Worm (Caenorhabditis elegans): Measurements from ENCODE around the gene ZK632.2.
A peak's percentile ranks its signal among the peaks of the same experiment; 100 is the strongest.

The ZK632.2 gene

ce11 chrIII:9817087-9817612 is 18.2 kb downstream of the ZK632.2 start, which contains the start of gene cnx-1 (continued):
- no peak for TF ChIP-seq Y5F2A.4 (GFP tag; optimal IDR thresholded peaks at IDR 0.05)
- TF ChIP-seq Y48G9A.11 (GFP tag; IDR thresholded peaks at IDR 0.05) = no peak
- no peak for TF ChIP-seq duxl-1 (tag; optimal IDR thresholded peaks at IDR 0.05; ENCODE audit: poor library complexity)
- peak; percentile 43 for TF ChIP-seq mep-1 (tag; optimal IDR thresholded peaks at IDR 0.05)
- no peak for TF ChIP-seq gei-8 (GFP tag; optimal IDR thresholded peaks at IDR 0.05)
- TF ChIP-seq nhr-6 (tag; optimal IDR thresholded peaks at IDR 0.05) = peak; percentile 63
- TF ChIP-seq ces-1 (GFP tag; optimal IDR thresholded peaks at IDR 0.05) = no peak
- no peak for TF ChIP-seq ztf-7 (tag; optimal IDR thresholded peaks at IDR 0.05)
- no peak for TF ChIP-seq daf-16 (GFP tag; optimal IDR thresholded peaks at IDR 0.05)
- TF ChIP-seq daf-16 (tag; optimal IDR thresholded peaks at IDR 0.05) = no peak
- no peak for TF ChIP-seq nhr-42 (GFP tag; IDR thresholded peaks at IDR 0.05)
- TF ChIP-seq lin-38 (GFP tag; IDR thresholded peaks at IDR 0.05) = no peak
- TF ChIP-seq set-16 (GFP tag; IDR thresholded peaks at IDR 0.05) = no peak
- no peak for TF ChIP-seq nhr-76 (tag; optimal IDR thresholded peaks at IDR 0.05)
- no peak for TF ChIP-seq nhr-102 (tag; optimal IDR thresholded peaks at IDR 0.05)
- no peak for TF ChIP-seq nhr-25 (tag; optimal IDR thresholded peaks at IDR 0.05; ENCODE audit: borderline replicate concordance, insufficient read depth)
- no peak for TF ChIP-seq lir-3 (tag; optimal IDR thresholded peaks at IDR 0.05)
- TF ChIP-seq ZK546.5 (tag; optimal IDR thresholded peaks at IDR 0.05) = no peak

- TF ChIP-seq lsy-2 (tag; optimal IDR thresholded peaks at IDR 0.05) (peak in 1 of 2 experiments; percentile 79), T20F7.1 (GFP tag; optimal IDR thresholded peaks at IDR 0.05) (peak; percentile 23), lin-29 (GFP tag; IDR thresholded peaks at IDR 0.05) (no peak), unc-130 (GFP tag; optimal IDR thresholded peaks at IDR 0.05) (peak; percentile 34)
Observed at ce11 chrIII:9817894-9818293, 19.0 kb downstream of the ZK632.2 start.

- TF ChIP-seq nhr-41 (GFP tag; IDR thresholded peaks at IDR 0.05) (no peak), nhr-11 (tag; optimal IDR thresholded peaks at IDR 0.05) (no peak), T26A8.4 (GFP tag; IDR thresholded peaks at IDR 0.05) (0 out of 2 replicates have a peak, but pooled peaks have one; percentile 52), unc-130 (GFP tag; optimal IDR thresholded peaks at IDR 0.05) (no peak), snpc-4 (tag; optimal IDR thresholded peaks at IDR 0.05) (no peak), zag-1 (tag; optimal IDR thresholded peaks at IDR 0.05) (no peak), ztf-11 (tag; optimal IDR thresholded peaks at IDR 0.05) (no peak), lin-38 (GFP tag; IDR thresholded peaks at IDR 0.05) (peak; percentile 50), nhr-102 (tag; optimal IDR thresholded peaks at IDR 0.05) (no peak), zip-2 (tag; optimal IDR thresholded peaks at IDR 0.05) (no peak), nhr-48 (tag; optimal IDR thresholded peaks at IDR 0.05) (no peak), gei-8 (GFP tag; optimal IDR thresholded peaks at IDR 0.05) (no peak), dmd-6 (GFP tag; IDR thresholded peaks at IDR 0.05) (peak; percentile 43), skn-1 (tag; optimal IDR thresholded peaks at IDR 0.05) (no peak), ceh-32 (tag; optimal IDR thresholded peaks at IDR 0.05; ENCODE audit: poor library complexity) (no peak), hmg-1.1 (GFP tag; IDR thresholded peaks at IDR 0.05) (peak; percentile 80), madf-5 (GFP tag; IDR thresholded peaks at IDR 0.05) (no peak), F10B5.3 (tag; optimal IDR thresholded peaks at IDR 0.05) (no peak), mdl-1 (tag; optimal IDR thresholded peaks at IDR 0.05) (peak; percentile 67 to 95), rbr-2 (tag; optimal IDR thresholded peaks at IDR 0.05) (peak; percentile 59), dpl-1 (GFP tag; optimal IDR thresholded peaks at IDR 0.05) (peak; percentile 63), dve-1 (tag; optimal IDR thresholded peaks at IDR 0.05; ENCODE audit: insufficient read depth) (peak; percentile 58), unc-62 (GFP tag; optimal IDR thresholded peaks at IDR 0.05 in 1 of 2) (no peak), unc-62 (tag; optimal IDR thresholded peaks at IDR 0.05) (no peak), jun-1 (tag; optimal IDR thresholded peaks at IDR 0.05) (no peak), ces-1 (GFP tag; optimal IDR thresholded peaks at IDR 0.05) (no peak), ceh-44 (GFP tag; IDR thresholded peaks at IDR 0.05) (no peak), spr-3 (GFP tag; optimal IDR thresholded peaks at IDR 0.05) (no peak), tra-1 (GFP tag; IDR thresholded peaks at IDR 0.05) (no peak), nhr-42 (GFP tag; IDR thresholded peaks at IDR 0.05) (no peak), pha-4 (GFP tag; IDR thresholded peaks at IDR 0.05) (no peak), pha-4 (tag; optimal IDR thresholded peaks at IDR 0.05) (peak; percentile 16), zfp-2 (tag; optimal IDR thresholded peaks at IDR 0.05) (no peak)
Observed at ce11 chrIII:9818763-9819162, 19.9 kb downstream of the ZK632.2 start, which contains the start of gene panl-3. panl-3 (plus strand) TSS chrIII:9819056.

Data from whole organism, L4 larva.